Worm (Caenorhabditis elegans): ENCODE results near the gene grl-12.

- no peak for TF ChIP-seq nhr-11 (tag; optimal IDR thresholded peaks at IDR 0.05)
- no peak for TF ChIP-seq unc-62 (GFP tag; optimal IDR thresholded peaks at IDR 0.05)
- TF ChIP-seq egl-27 (tag; optimal IDR thresholded peaks at IDR 0.05), result no peak
- TF ChIP-seq sox-4 (tag; optimal IDR thresholded peaks at IDR 0.05), result no peak
- TF ChIP-seq Y116A8C.19 (tag; optimal IDR thresholded peaks at IDR 0.05; ENCODE audit: borderline replicate concordance), result no peak
- no peak for TF ChIP-seq tlp-1 (tag; optimal IDR thresholded peaks at IDR 0.05)
- TF ChIP-seq jun-1 (tag; optimal IDR thresholded peaks at IDR 0.05), result no peak
- TF ChIP-seq elt-3 (tag; optimal IDR thresholded peaks at IDR 0.05), result no peak
- no peak for TF ChIP-seq nhr-47 (tag; optimal IDR thresholded peaks at IDR 0.05)
These were observed 23.7 kb upstream of the grl-12 start for ce11 chrV:8660475-8660874.
